Worm (Caenorhabditis elegans) whole organism, L4 larva: ENCODE measurements around the gene F12F6.7.
A peak's percentile ranks its signal among the peaks of the same experiment; 100 is the strongest.

Experiments
- F10B5.3 ChIP-seq: sonication (generic microtip); optimal IDR thresholded peaks from 2 replicates; lab custom pipeline; 2016; ENCODE audit warnings: mild to moderate bottlenecking, missing genetic modification characterization, missing compliant biosample characterization
- F26F4.8 ChIP-seq: fragments of 200-800 bp; sonication (Bioruptor generic); conservative IDR thresholded peaks from 2 replicates; pipeline ENCODE4 v1.3.6; 2022; ENCODE audit warnings: missing genetic modification characterization, missing compliant biosample characterization
- F37D6.2 ChIP-seq: sonication (generic microtip); optimal IDR thresholded peaks from 2 replicates; lab custom pipeline; 2016; ENCODE audit warnings: mild to moderate bottlenecking, missing genetic modification characterization, missing compliant biosample characterization
- R02D3.7 ChIP-seq: fragments of 150-350 bp; sonication (generic microtip); optimal IDR thresholded peaks from 3 replicates; lab custom pipeline; 2014; ENCODE audit warnings: missing biosample characterization, missing genetic modification characterization
- T20F7.1 ChIP-seq: fragments of 200-800 bp; sonication (Bioruptor generic); optimal IDR thresholded peaks from 2 replicates; lab custom pipeline; 2018; ENCODE audit warnings: mild to moderate bottlenecking, missing genetic modification characterization, missing compliant biosample characterization
- Y105C5A.15 ChIP-seq: fragments of 200-800 bp; sonication (Bioruptor generic); IDR thresholded peaks from 2 replicates; pipeline ENCODE4 v1.3.6; 2022; ENCODE audit warnings: missing genetic modification characterization, missing compliant biosample characterization
- Y48G9A.11 ChIP-seq: fragments of 200-800 bp; sonication (Bioruptor generic); IDR thresholded peaks from 2 replicates; pipeline ENCODE4 v1.3.6; 2022; ENCODE audit warnings: missing genetic modification reagents, missing genetic modification characterization, missing compliant biosample characterization
- ZK546.5 ChIP-seq, 2 experiments: sonication (generic microtip); optimal IDR thresholded peaks; 2 replicates each; lab custom pipeline; 2017; ENCODE audit warnings: missing biosample characterization in 2 of 2, missing genetic modification characterization in 2 of 2
- aha-1 ChIP-seq: fragments of 150-350 bp; peaks from one replicate; lab custom pipeline; 2014; ENCODE audit warnings: missing biosample characterization, missing genetic modification characterization
- ceh-20 ChIP-seq: fragments of 200-800 bp; sonication (Bioruptor generic); IDR thresholded peaks from 2 replicates; pipeline ENCODE4 v1.3.6; 2022; ENCODE audit warnings: missing genetic modification reagents, missing genetic modification characterization, missing compliant biosample characterization
- ceh-44 ChIP-seq: fragments of 200-800 bp; sonication (Bioruptor generic); IDR thresholded peaks from 2 replicates; pipeline ENCODE4 v1.3.6; 2022; ENCODE audit warnings: missing genetic modification reagents, missing genetic modification characterization, missing compliant biosample characterization
- ceh-82 ChIP-seq: sonication (generic microtip); optimal IDR thresholded peaks from 2 replicates; lab custom pipeline; 2017; ENCODE audit warnings: missing biosample characterization, missing genetic modification characterization
- ces-1 ChIP-seq: fragments of 150-350 bp; sonication (generic microtip); optimal IDR thresholded peaks from 4 replicates; lab custom pipeline; 2014; ENCODE audit warnings: missing biosample characterization, missing genetic modification reagents, missing genetic modification characterization
- daf-19 ChIP-seq: fragments of 200-800 bp; sonication (Bioruptor generic); conservative IDR thresholded peaks from 2 replicates; pipeline ENCODE4 v1.3.6; 2022; ENCODE audit warnings: missing genetic modification characterization, missing compliant biosample characterization
- daf-8 ChIP-seq: fragments of 200-800 bp; sonication (Bioruptor generic); IDR thresholded peaks from 2 replicates; pipeline ENCODE4 v1.3.6; 2022; ENCODE audit warnings: missing genetic modification characterization, missing compliant biosample characterization
- dmd-6 ChIP-seq: fragments of 200-800 bp; sonication (Bioruptor generic); IDR thresholded peaks from 2 replicates; pipeline ENCODE4 v1.3.6; 2022; ENCODE audit warnings: missing genetic modification reagents, missing genetic modification characterization, missing compliant biosample characterization
- dmd-8 ChIP-seq: fragments of 200-800 bp; sonication (Bioruptor generic); IDR thresholded peaks from 2 replicates; pipeline ENCODE4 v1.3.6; 2022; ENCODE audit warnings: missing genetic modification characterization, missing compliant biosample characterization
- dpl-1 ChIP-seq: fragments of 150-350 bp; optimal IDR thresholded peaks from 2 replicates; lab custom pipeline; 2014; ENCODE audit warnings: missing biosample characterization, missing genetic modification reagents, missing genetic modification characterization
- duxl-1 ChIP-seq: sonication (generic microtip); optimal IDR thresholded peaks from 2 replicates; lab custom pipeline; 2016; ENCODE audit warnings: mild to moderate bottlenecking, missing genetic modification characterization, moderate library complexity, missing compliant biosample characterization; ENCODE audit not compliant: poor library complexity
- egl-27 ChIP-seq: sonication (generic microtip); optimal IDR thresholded peaks from 3 replicates; lab custom pipeline; 2017; ENCODE audit warnings: missing biosample characterization, missing genetic modification reagents, missing genetic modification characterization
- egl-43 ChIP-seq: fragments of 200-800 bp; sonication (Bioruptor generic); IDR thresholded peaks from 2 replicates; pipeline ENCODE4 v1.3.6; 2022; ENCODE audit warnings: missing genetic modification reagents, missing genetic modification characterization, missing compliant biosample characterization
- gei-8 ChIP-seq: fragments of 200-800 bp; sonication (Bioruptor generic); optimal IDR thresholded peaks from 2 replicates; lab custom pipeline; 2018; ENCODE audit warnings: mild to moderate bottlenecking, missing genetic modification characterization, missing compliant biosample characterization
- hif-1 ChIP-seq, 2 experiments: sonication (generic microtip); optimal IDR thresholded peaks; 2 replicates each; lab custom pipeline; 2016 to 2017; ENCODE audit warnings: missing compliant biosample characterization in 2 of 2, missing genetic modification characterization in 2 of 2, missing genetic modification reagents in 2 of 2, missing genotype in 2 of 2, mild to moderate bottlenecking in 1 of 2
- hlh-30 ChIP-seq: sonication (generic microtip); optimal IDR thresholded peaks from 2 replicates; lab custom pipeline; 2017; ENCODE audit warnings: antibody characterized with exemption, mild to moderate bottlenecking, missing genetic modification characterization, missing compliant biosample characterization; ENCODE audit not compliant: insufficient read depth
- lim-7 ChIP-seq: fragments of 200-800 bp; sonication (Bioruptor generic); IDR thresholded peaks from 2 replicates; pipeline ENCODE4 v1.3.6; 2022; ENCODE audit warnings: missing genetic modification characterization, missing compliant biosample characterization
- lin-1 ChIP-seq: fragments of 200-800 bp; sonication (Bioruptor generic); IDR thresholded peaks from 2 replicates; pipeline ENCODE4 v1.3.6; 2022; ENCODE audit warnings: missing genetic modification reagents, missing genetic modification characterization, missing compliant biosample characterization
- lin-13 ChIP-seq: fragments of 150-350 bp; optimal IDR thresholded peaks from 2 replicates; lab custom pipeline; 2014; ENCODE audit warnings: missing biosample characterization, missing genetic modification reagents, missing genetic modification characterization
- lin-15B ChIP-seq: fragments of 150-350 bp; sonication (generic microtip); optimal IDR thresholded peaks from 3 replicates; lab custom pipeline; 2014; ENCODE audit warnings: missing biosample characterization, missing genetic modification characterization
- lin-39 ChIP-seq: fragments of 150-350 bp; optimal IDR thresholded peaks from 2 replicates; lab custom pipeline; 2014; ENCODE audit warnings: missing biosample characterization, missing genetic modification reagents, missing genetic modification characterization
- lir-3 ChIP-seq: sonication (generic microtip); optimal IDR thresholded peaks from 2 replicates; lab custom pipeline; 2016; ENCODE audit warnings: mild to moderate bottlenecking, missing genetic modification characterization, missing compliant biosample characterization
- lsy-2 ChIP-seq, 2 experiments: fragments of 150-350 bp in 1 of 2; sonication (generic microtip) in 1 of 2; optimal IDR thresholded peaks; 2 replicates each; lab custom pipeline; 2014 to 2017; ENCODE audit warnings: missing biosample characterization in 2 of 2, missing genetic modification characterization in 2 of 2
- madf-5 ChIP-seq, 2 experiments: fragments of 200-800 bp; sonication (Bioruptor generic); IDR thresholded peaks; 2 replicates each; pipeline ENCODE4 v1.3.6; 2022; ENCODE audit warnings: missing compliant biosample characterization in 2 of 2, missing genetic modification characterization in 2 of 2
- mdt-29 ChIP-seq: fragments of 200-800 bp; sonication (Bioruptor generic); IDR thresholded peaks from 2 replicates; pipeline ENCODE4 v1.3.6; 2022; ENCODE audit warnings: missing genetic modification reagents, missing genetic modification characterization, missing compliant biosample characterization
- mes-2 ChIP-seq: sonication (generic microtip); optimal IDR thresholded peaks from 2 replicates; lab custom pipeline; 2016; ENCODE audit warnings: missing genotype, mild to moderate bottlenecking, missing genetic modification characterization, missing compliant biosample characterization; ENCODE audit not compliant: poor library complexity, severe bottlenecking
- mxl-3 ChIP-seq: fragments of 200-800 bp; sonication (Bioruptor generic); optimal IDR thresholded peaks from 2 replicates; lab custom pipeline; 2018; ENCODE audit warnings: mild to moderate bottlenecking, missing genetic modification characterization, missing compliant biosample characterization
- nhr-11 ChIP-seq: fragments of 150-350 bp; optimal IDR thresholded peaks from 2 replicates; lab custom pipeline; 2014; ENCODE audit warnings: missing biosample characterization, missing genetic modification characterization
- nhr-28 ChIP-seq: fragments of 150-350 bp; optimal IDR thresholded peaks from 2 replicates; lab custom pipeline; 2014; ENCODE audit warnings: missing biosample characterization, missing genetic modification characterization
- nhr-42 ChIP-seq: fragments of 200-800 bp; sonication (Bioruptor generic); IDR thresholded peaks from 2 replicates; pipeline ENCODE4 v1.3.6; 2022; ENCODE audit warnings: missing genetic modification characterization, missing compliant biosample characterization
- nhr-76 ChIP-seq: fragments of 150-350 bp; optimal IDR thresholded peaks from 2 replicates; lab custom pipeline; 2014; ENCODE audit warnings: missing biosample characterization, missing genetic modification characterization
- nhr-77 ChIP-seq: fragments of 150-350 bp; optimal IDR thresholded peaks from 2 replicates; lab custom pipeline; 2014; ENCODE audit warnings: missing biosample characterization, missing genetic modification characterization
- rbr-2 ChIP-seq: sonication (generic microtip); optimal IDR thresholded peaks from 2 replicates; lab custom pipeline; 2016; ENCODE audit warnings: missing genotype, missing genetic modification characterization, missing compliant biosample characterization
- sdz-12 ChIP-seq: fragments of 200-800 bp; sonication (Bioruptor generic); optimal IDR thresholded peaks from 2 replicates; lab custom pipeline; 2018; ENCODE audit warnings: mild to moderate bottlenecking, missing genetic modification characterization, missing compliant biosample characterization
- skn-1 ChIP-seq: fragments of 150-350 bp; optimal IDR thresholded peaks from 2 replicates; lab custom pipeline; 2014; ENCODE audit warnings: missing biosample characterization, missing genetic modification characterization
- snpc-1.2 ChIP-seq: fragments of 200-800 bp; sonication (Bioruptor generic); IDR thresholded peaks from 2 replicates; pipeline ENCODE4 v1.3.6; 2022; ENCODE audit warnings: missing genetic modification reagents, missing genetic modification characterization, missing compliant biosample characterization
- snpc-4 ChIP-seq: fragments of 150-350 bp; optimal IDR thresholded peaks from 2 replicates; lab custom pipeline; 2014; ENCODE audit warnings: missing biosample characterization, missing genetic modification characterization
- spr-1 ChIP-seq: sonication (generic microtip); optimal IDR thresholded peaks from 2 replicates; lab custom pipeline; 2016; ENCODE audit warnings: mild to moderate bottlenecking, missing genetic modification characterization, missing compliant biosample characterization
- tag-97 ChIP-seq: fragments of 200-800 bp; sonication (Bioruptor generic); IDR thresholded peaks from 2 replicates; pipeline ENCODE4 v1.3.6; 2022; ENCODE audit warnings: missing genetic modification characterization, missing compliant biosample characterization
- unc-39 ChIP-seq: sonication (generic microtip); optimal IDR thresholded peaks from 2 replicates; lab custom pipeline; 2017; ENCODE audit warnings: missing biosample characterization, missing genetic modification characterization
- vab-7 ChIP-seq: fragments of 200-800 bp; sonication (Bioruptor generic); IDR thresholded peaks from 2 replicates; pipeline ENCODE4 v1.3.6; 2022; ENCODE audit warnings: missing genetic modification reagents, missing genetic modification characterization, missing compliant biosample characterization
- zfp-2 ChIP-seq: sonication (generic microtip); optimal IDR thresholded peaks from 2 replicates; lab custom pipeline; 2016; ENCODE audit warnings: mild to moderate bottlenecking, missing genetic modification characterization, missing compliant biosample characterization
- zip-2 ChIP-seq: fragments of 150-350 bp; optimal IDR thresholded peaks from 2 replicates; lab custom pipeline; 2014; ENCODE audit warnings: missing biosample characterization, missing genetic modification characterization
- ztf-11 ChIP-seq: fragments of 150-350 bp; optimal IDR thresholded peaks from 2 replicates; lab custom pipeline; 2014; ENCODE audit warnings: missing biosample characterization, missing genetic modification characterization
- ztf-7 ChIP-seq: fragments of 150-350 bp; optimal IDR thresholded peaks from 2 replicates; lab custom pipeline; 2014; ENCODE audit warnings: missing biosample characterization, missing genetic modification characterization

The F12F6.7 gene

DNA sequence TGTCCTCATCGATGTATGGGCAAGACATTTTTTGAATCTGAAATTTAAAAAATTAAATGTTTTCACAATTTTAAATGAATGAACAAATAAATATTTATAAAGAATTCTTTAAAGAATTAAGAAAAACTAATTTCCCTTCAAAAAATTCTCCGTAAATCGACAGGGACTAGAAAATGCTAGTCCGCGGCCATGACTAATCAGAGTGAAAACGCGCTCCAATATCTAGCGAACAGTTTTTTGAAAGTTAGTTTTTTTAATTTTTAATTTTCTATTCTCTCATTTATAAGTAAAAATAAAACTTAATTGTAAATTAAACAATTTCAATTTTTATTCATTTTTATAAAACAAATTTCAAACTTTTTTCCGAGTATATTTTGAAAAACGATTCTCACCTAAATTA lies 31.2 kb upstream of the F12F6.7 start (continued):
- TF ChIP-seq egl-43 (GFP tag; lab: Robert Waterston, UW) (no peak), spr-1 (tag; lab: Kevin White, UChicago) (no peak), nhr-11 (tag; lab: Kevin White, UChicago) (no peak), gei-8 (GFP tag; lab: Kevin White, UChicago) (no peak), ceh-44 (GFP tag; lab: Robert Waterston, UW) (no peak), hlh-30 (no peak), nhr-77 (tag; lab: Kevin White, UChicago) (no peak), snpc-4 (tag; lab: Kevin White, UChicago) (no peak), F37D6.2 (tag; lab: Kevin White, UChicago) (no peak), egl-27 (tag; lab: Kevin White, UChicago) (no peak), lin-39 (tag; lab: Kevin White, UChicago) (no peak), nhr-42 (no peak), lin-15B (tag; lab: Kevin White, UChicago) (no peak), Y105C5A.15 (GFP tag; lab: Robert Waterston, UW) (no peak), F26F4.8 (no peak), rbr-2 (tag; lab: Kevin White, UChicago) (no peak), ces-1 (GFP tag; lab: Kevin White, UChicago) (no peak), madf-5 (GFP tag; IDR thresholded peaks at IDR 0.05; lab: Robert Waterston, UW) (no peak), daf-19 (GFP tag; lab: Robert Waterston, UW) (no peak), lim-7 (GFP tag; lab: Robert Waterston, UW) (no peak), mxl-3 (GFP tag; lab: Kevin White, UChicago) (no peak), nhr-76 (tag; lab: Kevin White, UChicago) (no peak), Y48G9A.11 (GFP tag; lab: Robert Waterston, UW) (no peak), dmd-8 (no peak), daf-8 (no peak), ztf-7 (no peak), mes-2 (tag; lab: Kevin White, UChicago) (peak; percentile 95), ztf-11 (no peak), ceh-82 (tag; lab: Kevin White, UChicago) (no peak), lin-13 (GFP tag; lab: Kevin White, UChicago) (no peak), skn-1 (tag; lab: Kevin White, UChicago) (no peak), nhr-28 (tag; lab: Kevin White, UChicago) (no peak), F10B5.3 (tag; lab: Kevin White, UChicago) (no peak), ceh-20 (0 out of 2 replicates have a peak, but pooled peaks have one; percentile 14), mdt-29 (no peak), aha-1 (tag; lab: Kevin White, UChicago) (no peak), zfp-2 (tag; lab: Kevin White, UChicago) (no peak), tag-97 (GFP tag; lab: Robert Waterston, UW) (no peak), R02D3.7 (no peak), ZK546.5 (tag; optimal IDR thresholded peaks at IDR 0.05; lab: Kevin White, UChicago) (no peak), lin-1 (GFP tag; lab: Robert Waterston, UW) (0 out of 2 replicates have a peak, but pooled peaks have one; percentile 25), vab-7 (GFP tag; lab: Robert Waterston, UW) (no peak), lsy-2 (tag; optimal IDR thresholded peaks at IDR 0.05; lab: Kevin White, UChicago) (peak in 1 of 2 experiments; percentile 69), lir-3 (tag; lab: Kevin White, UChicago) (no peak), snpc-1.2 (GFP tag; lab: Robert Waterston, UW) (0 out of 2 replicates have a peak, but pooled peaks have one; percentile 41), duxl-1 (tag; lab: Kevin White, UChicago) (peak; percentile 31), sdz-12 (no peak), zip-2 (tag; lab: Kevin White, UChicago) (no peak), dmd-6 (GFP tag; lab: Robert Waterston, UW) (no peak), hif-1 (tag; optimal IDR thresholded peaks at IDR 0.05; lab: Kevin White, UChicago) (peak in 1 of 2 experiments; percentile 64), T20F7.1 (GFP tag; lab: Kevin White, UChicago) (no peak), dpl-1 (GFP tag; lab: Kevin White, UChicago) (peak; percentile 29), unc-39 (tag; lab: Kevin White, UChicago) (no peak)
